Fruit fly (Drosophila melanogaster): ENCODE results near the gene Galk.

The Galk gene

DNA sequence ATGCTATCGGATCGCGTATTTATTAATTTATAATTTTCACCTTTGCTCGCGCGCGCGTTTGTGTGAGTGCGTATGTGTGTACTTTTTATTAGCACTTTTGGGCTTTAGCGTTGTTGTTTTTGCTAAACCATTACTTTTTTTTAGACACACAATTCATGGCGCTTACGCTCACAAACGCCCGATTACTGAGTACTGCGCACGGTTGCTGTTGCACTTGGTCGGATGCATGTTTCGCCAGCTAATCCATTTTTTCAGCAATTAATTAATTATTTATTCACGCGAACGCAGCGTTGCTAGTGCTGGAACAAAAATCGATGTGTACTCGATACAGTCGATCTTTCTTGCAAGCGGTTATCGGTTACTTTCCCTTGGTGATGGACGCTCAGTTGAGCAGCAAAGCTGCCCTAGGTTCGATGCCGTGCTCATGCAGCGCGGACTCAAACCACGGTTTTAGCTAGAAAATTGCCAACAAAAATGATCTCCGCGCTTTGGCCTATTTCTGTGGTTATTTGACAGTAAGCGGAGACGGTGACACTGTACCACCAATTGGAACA lies 11.9 kb upstream of the Galk start, which contains the start of the genes smg and CG5087 (continued):
- TF ChIP-seq CG16813 (GFP tag; IDR thresholded peaks at IDR 0.05; ENCODE audit: partially characterized antibody) = peak; percentile 63
- TF ChIP-seq Hr51 (GFP tag; optimal IDR thresholded peaks at IDR 0.05) = peak in 1 of 2 experiments; percentile 8
- no peak for TF ChIP-seq scrt (GFP tag; optimal IDR thresholded peaks at IDR 0.05)
- no peak for TF ChIP-seq wek (GFP tag; optimal IDR thresholded peaks at IDR 0.05)
- TF ChIP-seq CG42726 (GFP tag; IDR thresholded peaks at IDR 0.05; ENCODE audit: partially characterized antibody) = peak; percentile 85; the same call in 1 of the 2 replicates
- no peak for TF ChIP-seq dan (GFP tag; IDR thresholded peaks at IDR 0.05)
- TF ChIP-seq D19A (tag; optimal IDR thresholded peaks at IDR 0.05) = peak; percentile 6
- no peak for TF ChIP-seq Ptx1 (GFP tag; IDR thresholded peaks at IDR 0.05)
- TF ChIP-seq HmgD (GFP tag; optimal IDR thresholded peaks at IDR 0.05) = peak; percentile 88
- no peak for TF ChIP-seq CG10147 (GFP tag; optimal IDR thresholded peaks at IDR 0.05)
- TF ChIP-seq Spps (tag; optimal IDR thresholded peaks at IDR 0.05) = no peak
- peak; percentile 58 for TF ChIP-seq bcd (GFP tag; optimal IDR thresholded peaks at IDR 0.05)
- 0 out of 2 replicates have a peak, but pooled peaks have one; percentile 18 for TF ChIP-seq CG16779 (GFP tag; IDR thresholded peaks at IDR 0.05)
- peak; percentile 73 for TF ChIP-seq Dip3 (GFP tag; optimal IDR thresholded peaks at IDR 0.05)
- TF ChIP-seq chinmo (GFP tag; IDR thresholded peaks at IDR 0.05; ENCODE audit: partially characterized antibody) = peak; percentile 86; the same call in 3 of the 4 replicates
- TF ChIP-seq Aef1 (GFP tag; IDR thresholded peaks at IDR 0.05) = peak; percentile 45; the same call in 2 of the 3 replicates
- peak; percentile 71 for TF ChIP-seq bbx (GFP tag; IDR thresholded peaks at IDR 0.05; ENCODE audit: partially characterized antibody)
- peak; percentile 66 for TF ChIP-seq hkb (optimal IDR thresholded peaks at IDR 0.05)
- no peak for TF ChIP-seq hkb (GFP tag; IDR thresholded peaks at IDR 0.05)
- TF ChIP-seq lov (optimal IDR thresholded peaks at IDR 0.05) = no peak
- no peak for TF ChIP-seq lov (GFP tag; IDR thresholded peaks at IDR 0.05)
- TF ChIP-seq pnt (GFP tag; optimal IDR thresholded peaks at IDR 0.05) = no peak
- TF ChIP-seq CG14860 (GFP tag; IDR thresholded peaks at IDR 0.05; ENCODE audit: partially characterized antibody) = peak; percentile 51; the same call in 2 of the 3 replicates
- TF ChIP-seq jigr1 (GFP tag; IDR thresholded peaks at IDR 0.05) = no peak
- peak; percentile 71 for TF ChIP-seq nmo (GFP tag; optimal IDR thresholded peaks at IDR 0.05)
- TF ChIP-seq bigmax (GFP tag; optimal IDR thresholded peaks at IDR 0.05) = no peak
- no peak for TF ChIP-seq CG6765 (GFP tag; optimal IDR thresholded peaks at IDR 0.05)
- TF ChIP-seq lmd (GFP tag; IDR thresholded peaks at IDR 0.05) = peak; percentile 19; the same call in 1 of the 2 replicates
- TF ChIP-seq cas (GFP tag; IDR thresholded peaks at IDR 0.05) = 0 out of 2 replicates have a peak, but pooled peaks have one; percentile 25
- TF ChIP-seq Myb (GFP tag; optimal IDR thresholded peaks at IDR 0.05) = peak; percentile 49
- TF ChIP-seq CG1603 (tag; optimal IDR thresholded peaks at IDR 0.05) = peak; percentile 94
- no peak for TF ChIP-seq CG6689 (GFP tag; IDR thresholded peaks at IDR 0.05)
- TF ChIP-seq CG18476 (GFP tag; optimal IDR thresholded peaks at IDR 0.05) = no peak
- peak; percentile 61 for TF ChIP-seq HLH54F (GFP tag; optimal IDR thresholded peaks at IDR 0.05)
- TF ChIP-seq amos (GFP tag; IDR thresholded peaks at IDR 0.05; ENCODE audit: partially characterized antibody) = peak; percentile 74
- peak; percentile 9 for TF ChIP-seq Usf (GFP tag; optimal IDR thresholded peaks at IDR 0.05)
- peak; percentile 56; the same call in 2 of the 3 replicates for TF ChIP-seq zfh1 (GFP tag; IDR thresholded peaks at IDR 0.05)
- TF ChIP-seq Ravus (GFP tag; IDR thresholded peaks at IDR 0.05) = no peak
- peak; percentile 70 for TF ChIP-seq CG3847 (GFP tag; IDR thresholded peaks at IDR 0.05)
- TF ChIP-seq shn (GFP tag; optimal IDR thresholded peaks at IDR 0.05) = peak; percentile 25
- peak; percentile 85 for TF ChIP-seq stwl (tag; optimal IDR thresholded peaks at IDR 0.05)
- TF ChIP-seq CG4424 (GFP tag; optimal IDR thresholded peaks at IDR 0.05) = peak; percentile 36
- TF ChIP-seq CG6272 (GFP tag; IDR thresholded peaks at IDR 0.05) = no peak
- TF ChIP-seq hb (GFP tag; IDR thresholded peaks at IDR 0.05; ENCODE audit: partially characterized antibody) = 0 out of 3 replicates have a peak, but pooled peaks have one; percentile 42
- TF ChIP-seq insv (GFP tag; optimal IDR thresholded peaks at IDR 0.05) = peak in 1 of 2 experiments; percentile 92
- peak; percentile 46 for TF ChIP-seq CG9876 (GFP tag; optimal IDR thresholded peaks at IDR 0.05)
- TF ChIP-seq CG4617 (GFP tag; optimal IDR thresholded peaks at IDR 0.05; ENCODE audit: borderline replicate concordance) = peak; percentile 98
- TF ChIP-seq grau (tag; optimal IDR thresholded peaks at IDR 0.05) = peak; percentile 23
- no peak for TF ChIP-seq PHDP (tag; optimal IDR thresholded peaks at IDR 0.05)
